Worm (Caenorhabditis elegans): ENCODE results near the gene T08D10.3.

DNA sequence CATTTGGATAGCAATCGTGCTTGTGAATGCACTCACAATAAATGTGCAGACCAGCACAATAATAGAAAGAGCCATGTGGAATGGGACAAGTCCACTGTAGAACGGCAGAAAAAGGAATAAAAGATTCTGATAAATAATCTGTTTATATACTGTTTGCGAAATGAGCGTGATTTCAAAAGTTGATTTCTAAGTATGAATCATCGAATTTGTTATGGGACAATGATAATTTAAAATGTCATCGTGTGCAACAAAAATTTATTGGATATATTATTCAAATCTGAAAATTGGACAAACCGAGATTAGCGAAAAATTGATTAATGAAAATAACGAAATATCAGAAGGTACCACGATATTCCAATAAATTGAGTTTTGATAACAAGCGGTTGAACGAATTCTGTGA, 16.4 kb upstream of the T08D10.3 start, which contains the start of gene F55G7.5:
- TF ChIP-seq med-1 (GFP tag; optimal IDR thresholded peaks at IDR 0.05; ENCODE audit: insufficient read depth) (no peak), ref-1 (GFP tag; conservative IDR thresholded peaks at IDR 0.05) (no peak), T22C8.4 (GFP tag; IDR thresholded peaks at IDR 0.05) (no peak), ztf-29 (GFP tag; IDR thresholded peaks at IDR 0.05) (no peak), tab-1 (GFP tag; IDR thresholded peaks at IDR 0.05) (no peak)
